Worm (Caenorhabditis elegans): Measurements from ENCODE around the gene vti-1.

DNA sequence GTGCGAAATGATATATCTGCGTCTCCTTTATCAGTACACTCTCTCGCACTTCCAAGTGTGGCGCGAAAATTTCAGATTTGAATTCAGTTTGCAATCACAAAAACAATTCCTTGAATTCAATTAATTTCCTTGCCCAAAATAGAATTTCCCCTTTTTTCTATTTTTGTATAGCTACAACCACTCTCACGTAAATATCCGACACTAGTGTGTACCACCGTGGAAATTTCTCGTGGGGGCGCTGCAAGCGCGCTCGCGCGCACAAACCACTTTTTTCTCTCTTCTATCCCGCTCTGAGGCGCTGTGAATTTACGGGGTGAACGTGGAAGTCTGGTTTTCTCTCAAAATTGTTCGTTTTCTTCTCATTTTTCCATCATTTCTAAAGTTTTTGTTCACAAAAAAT lies 15.1 kb upstream of the vti-1 start, which contains the start of gene Y57G11C.8:
- no peak for TF ChIP-seq nhr-28 (tag; optimal IDR thresholded peaks at IDR 0.05)
- no peak for TF ChIP-seq pha-4 (tag; optimal IDR thresholded peaks at IDR 0.05)
- TF ChIP-seq lsy-2 (tag; optimal IDR thresholded peaks at IDR 0.05) = no peak
- TF ChIP-seq drap-1 (GFP tag; optimal IDR thresholded peaks at IDR 0.05) = no peak
- no peak for TF ChIP-seq lin-13 (tag; optimal IDR thresholded peaks at IDR 0.05)
- TF ChIP-seq ceh-39 (tag; optimal IDR thresholded peaks at IDR 0.05) = no peak
- no peak for TF ChIP-seq nhr-237 (tag; optimal IDR thresholded peaks at IDR 0.05)
- no peak for TF ChIP-seq elt-1 (tag; optimal IDR thresholded peaks at IDR 0.05; ENCODE audit: borderline replicate concordance, insufficient read depth)
- TF ChIP-seq mab-5 (tag; optimal IDR thresholded peaks at IDR 0.05) = no peak
- TF ChIP-seq unc-62 (GFP tag; optimal IDR thresholded peaks at IDR 0.05) = no peak
- TF ChIP-seq nhr-76 (tag; optimal IDR thresholded peaks at IDR 0.05) = no peak
- no peak for TF ChIP-seq unc-39 (tag; optimal IDR thresholded peaks at IDR 0.05)
- no peak for TF ChIP-seq snpc-4 (tag; optimal IDR thresholded peaks at IDR 0.05)
